Worm (Caenorhabditis elegans) whole organism, L4 larva: ENCODE measurements around the gene cyp-35B2.

Source experiments
- F44E2.7 ChIP-seq: fragments of 200-800 bp; sonication (Bioruptor generic); IDR thresholded peaks from 2 replicates; pipeline ENCODE4 v2.1.2; 2022; ENCODE audit warnings: missing genetic modification characterization, missing compliant biosample characterization
- Y75B8A.6 ChIP-seq: fragments of 200-800 bp; sonication (Bioruptor generic); IDR thresholded peaks from 2 replicates; pipeline ENCODE4 v1.3.6; 2022; ENCODE audit warnings: missing genetic modification reagents, missing genetic modification characterization, missing compliant biosample characterization
- ZK546.5 ChIP-seq, 2 experiments: sonication (generic microtip); optimal IDR thresholded peaks; 2 replicates each; lab custom pipeline; 2017; ENCODE audit warnings: missing biosample characterization in 2 of 2, missing genetic modification characterization in 2 of 2
- ceh-44 ChIP-seq: fragments of 200-800 bp; sonication (Bioruptor generic); IDR thresholded peaks from 2 replicates; pipeline ENCODE4 v1.3.6; 2022; ENCODE audit warnings: missing genetic modification reagents, missing genetic modification characterization, missing compliant biosample characterization
- ceh-62 ChIP-seq: sonication (generic microtip); optimal IDR thresholded peaks from 2 replicates; lab custom pipeline; 2017; ENCODE audit warnings: missing biosample characterization, missing genetic modification characterization
- cey-2 ChIP-seq: sonication (generic microtip); optimal IDR thresholded peaks from 3 replicates; lab custom pipeline; 2017; ENCODE audit warnings: missing genetic modification characterization, mild to moderate bottlenecking, missing compliant biosample characterization, antibody characterized with exemption, borderline replicate concordance; ENCODE audit not compliant: insufficient read depth
- daf-16 ChIP-seq, 3 experiments: sonication (generic microtip); optimal IDR thresholded peaks; 2 replicates each; lab custom pipeline; 2016 to 2017; ENCODE audit warnings: missing genetic modification characterization in 3 of 3, missing genetic modification reagents in 3 of 3, mild to moderate bottlenecking in 2 of 3, missing compliant biosample characterization in 2 of 3, missing biosample characterization in 1 of 3, moderate library complexity in 1 of 3
- daf-19 ChIP-seq: fragments of 200-800 bp; sonication (Bioruptor generic); conservative IDR thresholded peaks from 2 replicates; pipeline ENCODE4 v1.3.6; 2022; ENCODE audit warnings: missing genetic modification characterization, missing compliant biosample characterization
- dmd-6 ChIP-seq: fragments of 200-800 bp; sonication (Bioruptor generic); IDR thresholded peaks from 2 replicates; pipeline ENCODE4 v1.3.6; 2022; ENCODE audit warnings: missing genetic modification reagents, missing genetic modification characterization, missing compliant biosample characterization
- dmd-9 ChIP-seq: fragments of 200-800 bp; sonication (Bioruptor generic); IDR thresholded peaks from 2 replicates; pipeline ENCODE4 v1.3.6; 2022; ENCODE audit warnings: missing genetic modification reagents, missing genetic modification characterization, missing compliant biosample characterization
- dve-1 ChIP-seq: sonication (generic microtip); optimal IDR thresholded peaks from 2 replicates; lab custom pipeline; 2017; ENCODE audit warnings: antibody characterized with exemption, mild to moderate bottlenecking, missing genetic modification characterization, missing compliant biosample characterization; ENCODE audit not compliant: insufficient read depth
- egl-27 ChIP-seq: sonication (generic microtip); optimal IDR thresholded peaks from 3 replicates; lab custom pipeline; 2017; ENCODE audit warnings: missing biosample characterization, missing genetic modification reagents, missing genetic modification characterization
- egl-43 ChIP-seq: fragments of 200-800 bp; sonication (Bioruptor generic); IDR thresholded peaks from 2 replicates; pipeline ENCODE4 v1.3.6; 2022; ENCODE audit warnings: missing genetic modification reagents, missing genetic modification characterization, missing compliant biosample characterization
- hif-1 ChIP-seq, 2 experiments: sonication (generic microtip); optimal IDR thresholded peaks; 2 replicates each; lab custom pipeline; 2016 to 2017; ENCODE audit warnings: missing compliant biosample characterization in 2 of 2, missing genetic modification characterization in 2 of 2, missing genetic modification reagents in 2 of 2, missing genotype in 2 of 2, mild to moderate bottlenecking in 1 of 2
- hlh-11 ChIP-seq: fragments of 200-800 bp; sonication (Bioruptor generic); optimal IDR thresholded peaks from 2 replicates; lab custom pipeline; 2018; ENCODE audit warnings: mild to moderate bottlenecking, missing genetic modification characterization, missing compliant biosample characterization
- hlh-30 ChIP-seq: sonication (generic microtip); optimal IDR thresholded peaks from 2 replicates; lab custom pipeline; 2017; ENCODE audit warnings: antibody characterized with exemption, mild to moderate bottlenecking, missing genetic modification characterization, missing compliant biosample characterization; ENCODE audit not compliant: insufficient read depth
- lim-7 ChIP-seq: fragments of 200-800 bp; sonication (Bioruptor generic); IDR thresholded peaks from 2 replicates; pipeline ENCODE4 v1.3.6; 2022; ENCODE audit warnings: missing genetic modification characterization, missing compliant biosample characterization
- lin-15B ChIP-seq: fragments of 150-350 bp; sonication (generic microtip); optimal IDR thresholded peaks from 3 replicates; lab custom pipeline; 2014; ENCODE audit warnings: missing biosample characterization, missing genetic modification characterization
- lsy-2 ChIP-seq, 2 experiments: fragments of 150-350 bp in 1 of 2; sonication (generic microtip) in 1 of 2; optimal IDR thresholded peaks; 2 replicates each; lab custom pipeline; 2014 to 2017; ENCODE audit warnings: missing biosample characterization in 2 of 2, missing genetic modification characterization in 2 of 2
- madf-5 ChIP-seq, 2 experiments: fragments of 200-800 bp; sonication (Bioruptor generic); IDR thresholded peaks; 2 replicates each; pipeline ENCODE4 v1.3.6; 2022; ENCODE audit warnings: missing compliant biosample characterization in 2 of 2, missing genetic modification characterization in 2 of 2
- mdl-1 ChIP-seq, 2 experiments: fragments of 150-350 bp in 1 of 2; sonication (generic microtip) in 1 of 2; optimal IDR thresholded peaks; 2 replicates each; lab custom pipeline; 2014 to 2017; ENCODE audit warnings: missing biosample characterization in 2 of 2, missing genetic modification characterization in 2 of 2
- mdt-29 ChIP-seq: fragments of 200-800 bp; sonication (Bioruptor generic); IDR thresholded peaks from 2 replicates; pipeline ENCODE4 v1.3.6; 2022; ENCODE audit warnings: missing genetic modification reagents, missing genetic modification characterization, missing compliant biosample characterization
- mxl-2 ChIP-seq: fragments of 200-800 bp; sonication (Bioruptor generic); conservative IDR thresholded peaks from 2 replicates; pipeline ENCODE4 v1.3.6; 2022; ENCODE audit warnings: missing genetic modification reagents, missing genetic modification characterization, missing compliant biosample characterization
- nhr-102 ChIP-seq: sonication (generic microtip); optimal IDR thresholded peaks from 2 replicates; lab custom pipeline; 2016; ENCODE audit warnings: mild to moderate bottlenecking, missing genetic modification characterization, moderate library complexity, missing compliant biosample characterization
- nhr-11 ChIP-seq: fragments of 150-350 bp; optimal IDR thresholded peaks from 2 replicates; lab custom pipeline; 2014; ENCODE audit warnings: missing biosample characterization, missing genetic modification characterization
- nhr-237 ChIP-seq: sonication (generic microtip); optimal IDR thresholded peaks from 2 replicates; lab custom pipeline; 2017; ENCODE audit warnings: missing biosample characterization, missing genetic modification characterization
- nhr-28 ChIP-seq: fragments of 150-350 bp; optimal IDR thresholded peaks from 2 replicates; lab custom pipeline; 2014; ENCODE audit warnings: missing biosample characterization, missing genetic modification characterization
- nhr-41 ChIP-seq: fragments of 200-800 bp; sonication (Bioruptor generic); IDR thresholded peaks from 2 replicates; pipeline ENCODE4 v1.3.6; 2022; ENCODE audit warnings: missing genetic modification reagents, missing genetic modification characterization, missing compliant biosample characterization
- nhr-42 ChIP-seq: fragments of 200-800 bp; sonication (Bioruptor generic); IDR thresholded peaks from 2 replicates; pipeline ENCODE4 v1.3.6; 2022; ENCODE audit warnings: missing genetic modification characterization, missing compliant biosample characterization
- nhr-77 ChIP-seq: fragments of 150-350 bp; optimal IDR thresholded peaks from 2 replicates; lab custom pipeline; 2014; ENCODE audit warnings: missing biosample characterization, missing genetic modification characterization
- pha-4 ChIP-seq, 2 experiments: fragments of 150-350 bp in 1 of 2; fragments of 200-800 bp in 1 of 2; sonication (Bioruptor generic) in 1 of 2; IDR thresholded peaks in 1 of 2; optimal IDR thresholded peaks in 1 of 2; 2 replicates each; pipeline versions ENCODE4 v1.3.6 to Lab custom; 2014 to 2022; ENCODE audit warnings: missing genetic modification characterization in 2 of 2, missing genetic modification reagents in 2 of 2, missing biosample characterization in 1 of 2, missing compliant biosample characterization in 1 of 2
- php-3 ChIP-seq: fragments of 200-800 bp; sonication (Bioruptor generic); IDR thresholded peaks from 2 replicates; pipeline ENCODE4 v1.3.6; 2022; ENCODE audit warnings: missing genetic modification reagents, missing genetic modification characterization, missing compliant biosample characterization
- pqm-1 ChIP-seq: sonication (generic microtip); optimal IDR thresholded peaks from 2 replicates; lab custom pipeline; 2017; ENCODE audit warnings: missing biosample characterization, missing genetic modification characterization
- set-16 ChIP-seq: fragments of 200-800 bp; sonication (Bioruptor generic); IDR thresholded peaks from 2 replicates; pipeline ENCODE4 v1.3.6; 2022; ENCODE audit warnings: missing genetic modification reagents, missing genetic modification characterization, missing compliant biosample characterization
- unc-62 ChIP-seq, 3 experiments: fragments of 150-350 bp in 1 of 3; sonication (generic microtip); optimal IDR thresholded peaks in 2 of 3; peaks in 1 of 3; 1 replicate in 1 of 3; 2 replicates in 2 of 3; lab custom pipeline; 2014 to 2017; ENCODE audit warnings: missing biosample characterization in 3 of 3, missing genetic modification characterization in 3 of 3, missing genetic modification reagents in 3 of 3, missing genotype in 1 of 3
- vab-7 ChIP-seq: fragments of 200-800 bp; sonication (Bioruptor generic); IDR thresholded peaks from 2 replicates; pipeline ENCODE4 v1.3.6; 2022; ENCODE audit warnings: missing genetic modification reagents, missing genetic modification characterization, missing compliant biosample characterization
- zip-11 ChIP-seq: fragments of 200-800 bp; sonication (Bioruptor generic); IDR thresholded peaks from 2 replicates; pipeline ENCODE4 v1.3.6; 2022; ENCODE audit warnings: missing genetic modification characterization, missing compliant biosample characterization

Gene cyp-35B2

ce11 chrV:3970410-3970809 is 28.4 kb downstream of the cyp-35B2 start, which contains the start of gene cyp-34A9:
Gene cyp-34A9, minus strand, starts transcription at chrV:3970540.
- TF ChIP-seq lim-7 (GFP tag; lab: Robert Waterston, UW) (no peak), dmd-6 (GFP tag; lab: Robert Waterston, UW) (peak; percentile 84), vab-7 (no peak), hlh-30 (tag; lab: Kevin White, UChicago) (peak; percentile 27), ZK546.5 (tag; optimal IDR thresholded peaks at IDR 0.05; lab: Kevin White, UChicago) (no peak), nhr-42 (GFP tag; lab: Robert Waterston, UW) (0 out of 2 replicates have a peak, but pooled peaks have one; percentile 21), ceh-44 (no peak), set-16 (no peak), pqm-1 (tag; lab: Kevin White, UChicago) (peak; percentile 64), daf-16 (GFP tag; optimal IDR thresholded peaks at IDR 0.05; lab: Kevin White, UChicago) (no peak), daf-16 (tag; optimal IDR thresholded peaks at IDR 0.05; lab: Kevin White, UChicago) (peak; percentile 88), mdt-29 (no peak), dmd-9 (GFP tag; lab: Robert Waterston, UW) (no peak), nhr-102 (peak; percentile 53), hlh-11 (tag; lab: Kevin White, UChicago) (peak; percentile 56), nhr-11 (no peak), mdl-1 (tag; optimal IDR thresholded peaks at IDR 0.05; lab: Kevin White, UChicago) (no peak), cey-2 (tag; lab: Kevin White, UChicago) (no peak), nhr-41 (GFP tag; lab: Robert Waterston, UW) (no peak), daf-19 (GFP tag; lab: Robert Waterston, UW) (no peak), nhr-28 (tag; lab: Kevin White, UChicago) (peak; percentile 99), nhr-77 (peak; percentile 99), nhr-237 (tag; lab: Kevin White, UChicago) (no peak), php-3 (GFP tag; lab: Robert Waterston, UW) (no peak), lsy-2 (tag; optimal IDR thresholded peaks at IDR 0.05; lab: Kevin White, UChicago) (no peak), pha-4 (GFP tag; IDR thresholded peaks at IDR 0.05; lab: Robert Waterston, UW) (no peak), pha-4 (tag; optimal IDR thresholded peaks at IDR 0.05; lab: Kevin White, UChicago) (no peak), zip-11 (GFP tag; lab: Robert Waterston, UW) (no peak), F44E2.7 (no peak), dve-1 (peak; percentile 75)

- TF ChIP-seq daf-16 (GFP tag; optimal IDR thresholded peaks at IDR 0.05; lab: Kevin White, UChicago) (no peak), daf-16 (tag; optimal IDR thresholded peaks at IDR 0.05; lab: Kevin White, UChicago) (peak; percentile 13), mdl-1 (tag; optimal IDR thresholded peaks at IDR 0.05; lab: Kevin White, UChicago) (no peak), pha-4 (GFP tag; IDR thresholded peaks at IDR 0.05; lab: Robert Waterston, UW) (no peak), pha-4 (tag; optimal IDR thresholded peaks at IDR 0.05; lab: Kevin White, UChicago) (no peak), lin-15B (no peak), egl-43 (GFP tag; lab: Robert Waterston, UW) (no peak), hif-1 (tag; optimal IDR thresholded peaks at IDR 0.05; lab: Kevin White, UChicago) (no peak), nhr-42 (GFP tag; lab: Robert Waterston, UW) (no peak), nhr-28 (tag; lab: Kevin White, UChicago) (peak; percentile 73), unc-62 (GFP tag; optimal IDR thresholded peaks at IDR 0.05 in 1 of 2; lab: Kevin White, UChicago) (peak in 1 of 2 experiments; percentile 43), unc-62 (tag; optimal IDR thresholded peaks at IDR 0.05; lab: Kevin White, UChicago) (no peak), nhr-77 (peak; percentile 73), madf-5 (GFP tag; IDR thresholded peaks at IDR 0.05; lab: Robert Waterston, UW) (no peak), mxl-2 (GFP tag; lab: Robert Waterston, UW) (no peak), ceh-62 (no peak), Y75B8A.6 (no peak), egl-27 (tag; lab: Kevin White, UChicago) (no peak), lim-7 (GFP tag; lab: Robert Waterston, UW) (no peak)
- TF ChIP-seq, all 104 proteins: peak for 4
Observed at ce11 chrV:3972846-3973245, 30.9 kb downstream of the cyp-35B2 start, which contains the start of gene cyp-34A10. Gene cyp-34A10, minus strand, starts transcription at chrV:3972991.
